Fruit fly (Drosophila melanogaster) whole organism, pupa: ENCODE measurements around the gene CG3104.

ENCODE experiments used
- CG10348 ChIP-seq: fragments of 200-800 bp; sonication (Bioruptor generic); IDR thresholded peaks from 2 replicates; pipeline ENCODE4 v1.3.6; 2022; ENCODE audit warnings: missing biosample characterization, missing genetic modification characterization
- CG13204 ChIP-seq: fragments of 200-800 bp; sonication (Bioruptor generic); optimal IDR thresholded peaks from 2 replicates; lab custom pipeline; 2018; ENCODE audit warnings: missing biosample characterization, mild to moderate bottlenecking, missing genetic modification characterization, moderate library complexity
- CG17806 ChIP-seq: fragments of 200-800 bp; sonication (Bioruptor generic); optimal IDR thresholded peaks from 2 replicates; lab custom pipeline; 2018; ENCODE audit warnings: missing biosample characterization, mild to moderate bottlenecking, missing genetic modification characterization, moderate library complexity
- Ets98B ChIP-seq: fragments of 200-800 bp; sonication (Bioruptor generic); IDR thresholded peaks from 2 replicates; pipeline ENCODE4 v1.3.6; 2022; ENCODE audit warnings: missing biosample characterization, missing genetic modification characterization
- Pif1B ChIP-seq: fragments of 200-800 bp; sonication (Bioruptor generic); optimal IDR thresholded peaks from 3 replicates; lab custom pipeline; 2016; ENCODE audit warnings: missing biosample characterization, missing genetic modification characterization
- gl ChIP-seq: fragments of 200-800 bp; sonication (Bioruptor generic); optimal IDR thresholded peaks from 2 replicates; lab custom pipeline; 2018; ENCODE audit warnings: missing biosample characterization, mild to moderate bottlenecking, missing genetic modification characterization
- rn ChIP-seq: fragments of 200-800 bp; sonication (Bioruptor generic); IDR thresholded peaks from 2 replicates; pipeline ENCODE4 v1.3.6; 2022; ENCODE audit warnings: missing biosample characterization, missing genetic modification characterization

- TF ChIP-seq CG10348 (GFP tag; lab: Robert Waterston, UW) (no peak), gl (no peak), CG17806 (tag; lab: Kevin White, UChicago) (no peak), rn (no peak), Pif1B (GFP tag; lab: Kevin White, UChicago) (no peak), CG13204 (no peak), Ets98B (GFP tag; lab: Robert Waterston, UW) (no peak)
Measured at dm6 chr2L:2800956-2801776, 54.4 kb downstream of the CG3104 start.
